Fruit fly (Drosophila melanogaster): ENCODE data around the gene ORMDL.

ORMDL gene

dm6 chr3L:21604265-21604664, 30.8 kb upstream of the ORMDL start (continued):
- no peak for TF ChIP-seq CG18476 (GFP tag; optimal IDR thresholded peaks at IDR 0.05)
- peak; percentile 13 to 30 for TF ChIP-seq Trl (optimal IDR thresholded peaks at IDR 0.05)
- TF ChIP-seq Trl (GFP tag; optimal IDR thresholded peaks at IDR 0.05), result peak; percentile 83
- TF ChIP-seq Dad (GFP tag; optimal IDR thresholded peaks at IDR 0.05), result peak; percentile 44
- no peak for TF ChIP-seq sr (GFP tag; IDR thresholded peaks at IDR 0.05)
- TF ChIP-seq al (GFP tag; IDR thresholded peaks at IDR 0.05), result peak; percentile 45; the same call in 1 of the 2 replicates
- TF ChIP-seq CG15269 (tag; optimal IDR thresholded peaks at IDR 0.05), result no peak
- TF ChIP-seq nerfin-1 (tag; optimal IDR thresholded peaks at IDR 0.05), result no peak
- TF ChIP-seq CG16779 (GFP tag; IDR thresholded peaks at IDR 0.05), result 0 out of 2 replicates have a peak, but pooled peaks have one; percentile 60
- no peak for TF ChIP-seq CG12104 (GFP tag; optimal IDR thresholded peaks at IDR 0.05)
- no peak for TF ChIP-seq dmrt99B (tag; optimal IDR thresholded peaks at IDR 0.05)
- no peak for TF ChIP-seq bigmax (GFP tag; optimal IDR thresholded peaks at IDR 0.05)
- TF ChIP-seq CG17186 (GFP tag; optimal IDR thresholded peaks at IDR 0.05), result no peak
- TF ChIP-seq CG1603 (tag; optimal IDR thresholded peaks at IDR 0.05), result peak; percentile 72
- TF ChIP-seq vnd (GFP tag; IDR thresholded peaks at IDR 0.05; ENCODE audit: partially characterized antibody), result 0 out of 3 replicates have a peak, but pooled peaks have one; percentile 48
- TF ChIP-seq ara (GFP tag; IDR thresholded peaks at IDR 0.05), result no peak
- no peak for TF ChIP-seq Dfd (GFP tag; optimal IDR thresholded peaks at IDR 0.05)
- no peak for TF ChIP-seq CG33557 (GFP tag; optimal IDR thresholded peaks at IDR 0.05)
- no peak for TF ChIP-seq abd-A (tag; optimal IDR thresholded peaks at IDR 0.05)
- peak; percentile 57 for TF ChIP-seq CG13624 (GFP tag; optimal IDR thresholded peaks at IDR 0.05)
- peak; percentile 63; the same call in 1 of the 2 replicates for TF ChIP-seq CG32772 (GFP tag; IDR thresholded peaks at IDR 0.05)
- no peak for TF ChIP-seq oc (tag; optimal IDR thresholded peaks at IDR 0.05)
- TF ChIP-seq ci (GFP tag; IDR thresholded peaks at IDR 0.05), result peak; percentile 83
- TF ChIP-seq crol (GFP tag; IDR thresholded peaks at IDR 0.05), result no peak
- peak; percentile 17 for TF ChIP-seq CG13775 (GFP tag; optimal IDR thresholded peaks at IDR 0.05)
- no peak for TF ChIP-seq CG10543 (GFP tag; optimal IDR thresholded peaks at IDR 0.05)
- no peak for TF ChIP-seq Usf (GFP tag; optimal IDR thresholded peaks at IDR 0.05)
- TF ChIP-seq CG32767 (GFP tag; IDR thresholded peaks at IDR 0.05), result 0 out of 2 replicates have a peak, but pooled peaks have one; percentile 34
- TF ChIP-seq CG14860 (GFP tag; IDR thresholded peaks at IDR 0.05; ENCODE audit: partially characterized antibody), result no peak
- no peak; the same call in 2 of the 3 replicates for TF ChIP-seq CG11560 (tag; IDR thresholded peaks at IDR 0.05)
- TF ChIP-seq her (GFP tag; optimal IDR thresholded peaks at IDR 0.05), result peak; percentile 51
- peak; percentile 84 for TF ChIP-seq CG42726 (GFP tag; IDR thresholded peaks at IDR 0.05; ENCODE audit: partially characterized antibody)
- TF ChIP-seq CG10209 (GFP tag; optimal IDR thresholded peaks at IDR 0.05), result peak; percentile 16
- peak; percentile 41; the same call in 1 of the 2 replicates for TF ChIP-seq gsb (GFP tag; IDR thresholded peaks at IDR 0.05)
- peak; percentile 7 for TF ChIP-seq MTF-1 (GFP tag; optimal IDR thresholded peaks at IDR 0.05; ENCODE audit: borderline replicate concordance)
- TF ChIP-seq seq (GFP tag; IDR thresholded peaks at IDR 0.05), result no peak
- TF ChIP-seq crp (GFP tag; optimal IDR thresholded peaks at IDR 0.05), result no peak
- no peak for TF ChIP-seq CG15073 (GFP tag; optimal IDR thresholded peaks at IDR 0.05)
- TF ChIP-seq sc (optimal IDR thresholded peaks at IDR 0.05), result no peak
- TF ChIP-seq sc (GFP tag; optimal IDR thresholded peaks at IDR 0.05), result no peak
- peak; percentile 63 for TF ChIP-seq mam (GFP tag; optimal IDR thresholded peaks at IDR 0.05)
- 0 out of 2 replicates have a peak, but pooled peaks have one; percentile 42 for TF ChIP-seq CG14014 (GFP tag; IDR thresholded peaks at IDR 0.05)
- TF ChIP-seq Poxn (GFP tag; IDR thresholded peaks at IDR 0.05), result no peak
- TF ChIP-seq ash1 (GFP tag; optimal IDR thresholded peaks at IDR 0.05), result peak; percentile 1
- TF ChIP-seq bowl (GFP tag; IDR thresholded peaks at IDR 0.05), result no peak
- TF ChIP-seq D19A (tag; optimal IDR thresholded peaks at IDR 0.05), result no peak
- TF ChIP-seq kay (GFP tag; optimal IDR thresholded peaks at IDR 0.05), result peak; percentile 15
- TF ChIP-seq CG3163 (GFP tag; optimal IDR thresholded peaks at IDR 0.05), result peak; percentile 97
- TF ChIP-seq ac (GFP tag; optimal IDR thresholded peaks at IDR 0.05), result no peak
- TF ChIP-seq CG8089 (GFP tag; optimal IDR thresholded peaks at IDR 0.05), result peak; percentile 79
- no peak for TF ChIP-seq ab (GFP tag; optimal IDR thresholded peaks at IDR 0.05)

All from whole organism, embryonic.